Worm (Caenorhabditis elegans) whole organism, early embryonic: Measurements from ENCODE around the gene irld-38.

Experiments
- B0310.2 ChIP-seq: sonication (generic microtip); optimal IDR thresholded peaks from 2 replicates; lab custom pipeline; 2016; ENCODE audit warnings: mild to moderate bottlenecking, missing genetic modification characterization, missing compliant biosample characterization
- aly-1 ChIP-seq: sonication (generic microtip); optimal IDR thresholded peaks from 2 replicates; lab custom pipeline; 2016; ENCODE audit warnings: missing genetic modification characterization, missing compliant biosample characterization
- ama-1 ChIP-seq: fragments of 150-350 bp; optimal IDR thresholded peaks from 2 replicates; lab custom pipeline; 2014
- tbx-11 ChIP-seq: fragments of 200-800 bp; sonication (Bioruptor generic); IDR thresholded peaks from 2 replicates; pipeline ENCODE4 v1.3.6; 2022; ENCODE audit warnings: missing genetic modification characterization, missing compliant biosample characterization
- tbx-37 ChIP-seq: fragments of 200-800 bp; sonication (Bioruptor generic); conservative IDR thresholded peaks from 2 replicates; pipeline ENCODE4 v1.3.6; 2022; ENCODE audit warnings: missing genetic modification reagents, missing genetic modification characterization, missing compliant biosample characterization

DNA sequence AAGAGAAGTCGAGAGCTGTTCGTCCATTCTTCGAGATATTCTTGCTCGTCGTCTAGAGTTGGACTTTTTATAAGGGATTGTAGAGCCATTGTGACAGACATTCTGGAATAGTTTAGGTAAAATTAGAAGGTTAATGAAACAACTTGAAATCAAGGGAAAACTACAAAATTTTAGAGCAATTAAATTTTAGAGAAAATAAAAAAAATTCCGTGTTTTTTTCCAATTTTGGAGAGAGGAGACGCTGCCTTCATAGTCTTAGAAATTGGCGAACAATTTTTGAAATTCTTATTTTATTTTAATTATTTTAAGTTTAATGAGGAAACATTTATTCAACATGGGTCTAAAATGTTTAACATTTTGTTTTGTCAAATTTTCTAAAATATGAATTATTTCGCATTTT is 39.3 kb upstream of the irld-38 start, which contains the start of gene C50H11.13:
- TF ChIP-seq ama-1 (lab: Kevin White, UChicago) (no peak), tbx-11 (GFP tag; lab: Robert Waterston, UW) (no peak), tbx-37 (GFP tag; lab: Robert Waterston, UW) (no peak), aly-1 (no peak), B0310.2 (tag; lab: Kevin White, UChicago) (no peak)
